Worm (Caenorhabditis elegans): ENCODE measurements around the gene fbxa-53.

fbxa-53 gene

ce11 chrX:1729558-1729957 lies 11.2 kb upstream of the fbxa-53 start, which contains the start of gene dgn-3:
dgn-3 (plus strand) TSS chrX:1729858.
- TF ChIP-seq hlh-13 (GFP tag; optimal IDR thresholded peaks at IDR 0.05): no peak
- no peak for TF ChIP-seq ref-2 (tag; optimal IDR thresholded peaks at IDR 0.05)
- TF ChIP-seq sdc-2 (tag; optimal IDR thresholded peaks at IDR 0.05): no peak
- TF ChIP-seq ttx-3 (tag; optimal IDR thresholded peaks at IDR 0.05): no peak
- no peak for TF ChIP-seq K02D7.2 (tag; optimal IDR thresholded peaks at IDR 0.05)
- no peak for TF ChIP-seq pat-9 (tag; optimal IDR thresholded peaks at IDR 0.05)
- no peak for TF ChIP-seq unc-42 (tag; optimal IDR thresholded peaks at IDR 0.05)
- TF ChIP-seq ceh-14 (tag; optimal IDR thresholded peaks at IDR 0.05): no peak
- TF ChIP-seq ahr-1 (tag; optimal IDR thresholded peaks at IDR 0.05): no peak
- TF ChIP-seq elt-2 (tag; optimal IDR thresholded peaks at IDR 0.05): no peak

- TF ChIP-seq K02D7.2 (tag; optimal IDR thresholded peaks at IDR 0.05) (no peak), ahr-1 (tag; optimal IDR thresholded peaks at IDR 0.05) (no peak), sdc-2 (tag; optimal IDR thresholded peaks at IDR 0.05) (no peak), sox-2 (GFP tag; IDR thresholded peaks at IDR 0.05) (no peak), ceh-9 (tag; optimal IDR thresholded peaks at IDR 0.05) (no peak), nhr-232 (tag; optimal IDR thresholded peaks at IDR 0.05) (no peak), unc-42 (tag; optimal IDR thresholded peaks at IDR 0.05) (no peak), sox-4 (tag; optimal IDR thresholded peaks at IDR 0.05) (no peak), pax-1 (tag; optimal IDR thresholded peaks at IDR 0.05) (no peak), ceh-2 (tag; optimal IDR thresholded peaks at IDR 0.05) (no peak), ceh-34 (tag; optimal IDR thresholded peaks at IDR 0.05) (no peak), madf-2 (tag; optimal IDR thresholded peaks at IDR 0.05) (no peak), eyg-1 (tag; optimal IDR thresholded peaks at IDR 0.05) (no peak), unc-3 (GFP tag; conservative IDR thresholded peaks at IDR 0.05) (no peak), unc-3 (tag; optimal IDR thresholded peaks at IDR 0.05) (no peak), ceh-22 (tag; optimal IDR thresholded peaks at IDR 0.05) (no peak), hlh-15 (tag; optimal IDR thresholded peaks at IDR 0.05) (no peak)
These were observed 8.7 kb upstream of the fbxa-53 start, which contains the start of gene F07G6.2 for ce11 chrX:1727056-1727455. F07G6.2 (plus strand) TSS chrX:1727356.

- TF ChIP-seq fkh-6 (tag; optimal IDR thresholded peaks at IDR 0.05) (no peak), ahr-1 (tag; optimal IDR thresholded peaks at IDR 0.05) (no peak), ceh-19 (GFP tag; optimal IDR thresholded peaks at IDR 0.05) (no peak), pha-2 (tag; optimal IDR thresholded peaks at IDR 0.05) (no peak)
These were observed 2.0 kb upstream of the fbxa-53 start, which contains the start of gene F07G6.8 for ce11 chrX:1720359-1720758. F07G6.8 (minus strand) TSS chrX:1720459.

ce11 chrX:1712538-1712937 lies 5.8 kb downstream of the fbxa-53 start, which contains the start of gene fbxa-52:
fbxa-52 (minus strand) TSS chrX:1712638.
- TF ChIP-seq sdc-2 (tag; optimal IDR thresholded peaks at IDR 0.05): no peak
- TF ChIP-seq odd-2 (tag; optimal IDR thresholded peaks at IDR 0.05): no peak
- no peak for TF ChIP-seq ttx-3 (tag; optimal IDR thresholded peaks at IDR 0.05)
- no peak for TF ChIP-seq ceh-18 (tag; optimal IDR thresholded peaks at IDR 0.05)
- no peak for TF ChIP-seq gmeb-2 (tag; optimal IDR thresholded peaks at IDR 0.05)
- TF ChIP-seq K02D7.2 (tag; optimal IDR thresholded peaks at IDR 0.05): no peak
- no peak for TF ChIP-seq fkh-6 (tag; optimal IDR thresholded peaks at IDR 0.05)
- TF ChIP-seq hlh-15 (tag; optimal IDR thresholded peaks at IDR 0.05): no peak
- no peak for TF ChIP-seq hlh-30 (tag; optimal IDR thresholded peaks at IDR 0.05; ENCODE audit: insufficient read depth)
- TF ChIP-seq lim-6 (tag; optimal IDR thresholded peaks at IDR 0.05): no peak
- no peak for TF ChIP-seq elt-2 (tag; optimal IDR thresholded peaks at IDR 0.05)
- no peak for TF ChIP-seq pqm-1 (tag; optimal IDR thresholded peaks at IDR 0.05)
- TF ChIP-seq syd-9 (tag; optimal IDR thresholded peaks at IDR 0.05): no peak
- no peak for TF ChIP-seq C08G9.2 (tag; optimal IDR thresholded peaks at IDR 0.05)
- no peak for TF ChIP-seq nfya-1 (tag; optimal IDR thresholded peaks at IDR 0.05)
- no peak for TF ChIP-seq nhr-232 (tag; optimal IDR thresholded peaks at IDR 0.05)
- TF ChIP-seq elt-4 (tag; optimal IDR thresholded peaks at IDR 0.05): no peak
- no peak for TF ChIP-seq mec-3 (tag; optimal IDR thresholded peaks at IDR 0.05; ENCODE audit: borderline replicate concordance)
- TF ChIP-seq sox-2 (GFP tag; IDR thresholded peaks at IDR 0.05): no peak
- no peak for TF ChIP-seq ahr-1 (tag; optimal IDR thresholded peaks at IDR 0.05)
